Fruit fly (Drosophila melanogaster) whole organism, wandering third instar larva: ENCODE measurements around the gene CG31267.

Source experiments
- CG32264 ChIP-seq: fragments of 200-800 bp; sonication (Bioruptor generic); optimal IDR thresholded peaks from 2 replicates; lab custom pipeline; 2016; ENCODE audit warnings: missing biosample characterization, missing genetic modification characterization
- Dfd ChIP-seq: fragments of >200 bp; optimal IDR thresholded peaks from 2 replicates; lab custom pipeline; 2017; ENCODE audit warnings: missing biosample characterization, missing genetic modification characterization
- HLH106 ChIP-seq: fragments of 200-800 bp; optimal IDR thresholded peaks from 3 replicates; lab custom pipeline; 2019; ENCODE audit warnings: missing biosample characterization, mild to moderate bottlenecking, missing genetic modification characterization, moderate library complexity
- Hr78 ChIP-seq: fragments of >200 bp; optimal IDR thresholded peaks from 2 replicates; lab custom pipeline; 2017; ENCODE audit warnings: missing biosample characterization, missing genetic modification characterization
- Mio ChIP-seq: sonication (Bioruptor generic); optimal IDR thresholded peaks from 2 replicates; lab custom pipeline; 2016; ENCODE audit warnings: missing biosample characterization, missing genetic modification characterization
- Myc ChIP-seq: fragments of >200 bp; optimal IDR thresholded peaks from 2 replicates; lab custom pipeline; 2017
- OdsH ChIP-seq: fragments of 200-800 bp; sonication (Bioruptor generic); optimal IDR thresholded peaks from 2 replicates; lab custom pipeline; 2016; ENCODE audit warnings: missing biosample characterization, mild to moderate bottlenecking, missing genetic modification characterization
- ey ChIP-seq: fragments of 200-800 bp; sonication (Bioruptor generic); optimal IDR thresholded peaks from 2 replicates; lab custom pipeline; 2016; ENCODE audit warnings: missing biosample characterization, missing genetic modification characterization
- fru ChIP-seq: fragments of 200-800 bp; sonication (Bioruptor generic); optimal IDR thresholded peaks from 3 replicates; lab custom pipeline; 2016; ENCODE audit warnings: missing biosample characterization, mild to moderate bottlenecking, missing genetic modification characterization
- lola ChIP-seq: fragments of >200 bp; optimal IDR thresholded peaks from 2 replicates; lab custom pipeline; 2017; ENCODE audit warnings: missing biosample characterization, missing genetic modification characterization
- pan ChIP-seq: fragments of >200 bp; optimal IDR thresholded peaks from 2 replicates; lab custom pipeline; 2017
- psq ChIP-seq: fragments of 200-800 bp; sonication (Bioruptor generic); optimal IDR thresholded peaks from 3 replicates; lab custom pipeline; 2017; ENCODE audit warnings: missing biosample characterization, mild to moderate bottlenecking, missing genetic modification characterization, moderate library complexity
- rgr ChIP-seq: fragments of 200-800 bp; sonication (Bioruptor generic); optimal IDR thresholded peaks from 3 replicates; lab custom pipeline; 2016; ENCODE audit warnings: missing biosample characterization, mild to moderate bottlenecking, missing genetic modification characterization

DNA sequence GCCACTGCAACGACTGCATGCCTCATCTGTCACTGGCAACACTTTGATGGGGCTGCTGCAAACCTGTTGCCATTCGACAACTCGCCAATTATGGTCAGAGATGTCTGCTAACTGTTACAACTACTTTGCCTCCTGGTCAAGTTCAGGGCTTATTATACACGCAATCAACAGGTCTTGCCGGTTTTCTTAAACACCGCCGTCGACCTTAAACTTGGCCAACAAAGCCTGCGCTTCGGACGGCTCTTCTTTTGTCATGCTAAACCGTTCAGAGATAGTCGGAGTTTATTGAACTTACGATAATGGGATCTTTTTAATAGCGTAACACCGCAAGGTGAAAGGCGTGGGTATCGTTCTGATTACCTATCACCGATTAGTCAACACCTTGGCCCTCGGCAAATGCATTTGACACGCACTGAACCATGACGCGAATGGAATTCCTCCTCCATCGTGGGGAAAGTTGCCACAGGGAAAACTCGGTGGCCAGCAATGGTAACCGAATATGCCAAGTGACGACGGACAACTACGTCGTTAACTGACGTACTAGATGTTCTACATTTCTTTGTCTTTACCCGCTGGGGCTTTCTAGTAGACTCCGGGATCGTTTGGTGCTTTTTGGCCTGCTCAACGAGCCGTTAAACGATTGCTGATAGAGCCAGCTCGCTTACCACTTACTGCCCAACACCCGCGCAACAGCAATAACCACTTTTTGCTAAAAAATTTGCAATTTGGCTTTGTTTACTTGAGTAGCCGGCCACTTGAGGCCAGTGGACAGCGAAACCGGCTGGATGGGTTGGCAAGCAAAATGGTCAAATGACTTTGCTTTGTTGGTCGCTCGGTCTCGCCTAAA lies 22.9 kb upstream of the CG31267 start:
- TF ChIP-seq pan (no peak), Dfd (GFP tag; lab: Kevin White, UChicago) (no peak), Mio (GFP tag; lab: Kevin White, UChicago) (no peak), ey (GFP tag; lab: Kevin White, UChicago) (no peak), fru (GFP tag; lab: Kevin White, UChicago) (no peak), OdsH (GFP tag; lab: Kevin White, UChicago) (no peak), rgr (GFP tag; lab: Kevin White, UChicago) (no peak), Hr78 (GFP tag; lab: Kevin White, UChicago) (no peak), psq (GFP tag; lab: Kevin White, UChicago) (no peak), CG32264 (GFP tag; lab: Kevin White, UChicago) (no peak), HLH106 (tag; lab: Kevin White, UChicago) (no peak), Myc (lab: Kevin White, UChicago) (no peak), lola (GFP tag; lab: Kevin White, UChicago) (no peak)
